Fruit fly (Drosophila melanogaster) whole organism, embryonic: ENCODE measurements around the gene Ilp6.
A peak's percentile ranks its signal among the peaks of the same experiment; 100 is the strongest.

Experiments used
- Atf6 ChIP-seq: fragments of 200-800 bp; sonication (Bioruptor generic); IDR thresholded peaks from 2 replicates; pipeline ENCODE4 v1.3.6; 2022; ENCODE audit warnings: missing biosample characterization, missing genetic modification characterization
- CG10431 ChIP-seq: fragments of 200-800 bp; sonication (Bioruptor generic); optimal IDR thresholded peaks from 3 replicates; lab custom pipeline; 2018; ENCODE audit warnings: missing biosample characterization, mild to moderate bottlenecking, missing genetic modification characterization
- CG1233 ChIP-seq: fragments of 200-800 bp; sonication (Bioruptor generic); optimal IDR thresholded peaks from 4 replicates; lab custom pipeline; 2018; ENCODE audit warnings: missing biosample characterization, mild to moderate bottlenecking, missing genetic modification characterization
- CG13123 ChIP-seq: fragments of 200-800 bp; sonication (Bioruptor generic); optimal IDR thresholded peaks from 2 replicates; lab custom pipeline; 2016; ENCODE audit warnings: missing biosample characterization, missing genetic modification characterization
- CG14014 ChIP-seq: fragments of 200-800 bp; sonication (Bioruptor generic); IDR thresholded peaks from 2 replicates; pipeline ENCODE4 v1.3.6; 2022; ENCODE audit warnings: missing biosample characterization, missing genetic modification characterization
- CG17385 ChIP-seq: fragments of 200-800 bp; sonication (Bioruptor generic); optimal IDR thresholded peaks from 3 replicates; lab custom pipeline; 2018; ENCODE audit warnings: missing biosample characterization, mild to moderate bottlenecking, missing genetic modification characterization
- CG17802 ChIP-seq: fragments of 200-800 bp; sonication (Bioruptor generic); optimal IDR thresholded peaks from 2 replicates; lab custom pipeline; 2018; ENCODE audit warnings: missing biosample characterization, mild to moderate bottlenecking, missing genetic modification characterization, moderate library complexity
- CG18476 ChIP-seq: fragments of 200-800 bp; sonication (Bioruptor generic); optimal IDR thresholded peaks from 2 replicates; lab custom pipeline; 2016; ENCODE audit warnings: missing biosample characterization, mild to moderate bottlenecking, missing genetic modification characterization
- CG2120 ChIP-seq: fragments of 200-800 bp; sonication (Bioruptor generic); optimal IDR thresholded peaks from 3 replicates; lab custom pipeline; 2016; ENCODE audit warnings: missing biosample characterization, missing genetic modification characterization
- CG2202 ChIP-seq: fragments of 200-800 bp; sonication (Bioruptor generic); optimal IDR thresholded peaks from 2 replicates; lab custom pipeline; 2018; ENCODE audit warnings: missing biosample characterization, mild to moderate bottlenecking, missing genetic modification characterization
- CG2875 ChIP-seq: fragments of 200-800 bp; sonication (Bioruptor generic); optimal IDR thresholded peaks from 2 replicates; lab custom pipeline; 2017; ENCODE audit warnings: missing biosample characterization, mild to moderate bottlenecking, missing genetic modification characterization, missing genetic modification reagents
- CG3726 ChIP-seq: fragments of 200-800 bp; sonication (Bioruptor generic); IDR thresholded peaks from 3 replicates; pipeline ENCODE4, ENCODE4 v1.3.6; 2022; ENCODE audit warnings: missing biosample characterization, missing genetic modification characterization
- CG4328 ChIP-seq: fragments of 200-800 bp; sonication (Bioruptor generic); optimal IDR thresholded peaks from 3 replicates; lab custom pipeline; 2017; ENCODE audit warnings: missing biosample characterization, missing genetic modification reagents, missing genetic modification characterization
- CG4404 ChIP-seq: fragments of 200-800 bp; sonication (Bioruptor generic); IDR thresholded peaks from 2 replicates; pipeline ENCODE4 v1.3.6; 2022; ENCODE audit warnings: missing biosample characterization, missing genetic modification characterization
- CG6254 ChIP-seq: fragments of 200-800 bp; sonication (Bioruptor generic); optimal IDR thresholded peaks from 3 replicates; lab custom pipeline; 2017; ENCODE audit warnings: mild to moderate bottlenecking, missing biosample characterization, missing genetic modification reagents, missing genetic modification characterization
- CG6654 ChIP-seq: fragments of 200-800 bp; sonication (Bioruptor generic); optimal IDR thresholded peaks from 2 replicates; lab custom pipeline; 2017; ENCODE audit warnings: missing biosample characterization, mild to moderate bottlenecking, missing genetic modification characterization
- CG6854 ChIP-seq: fragments of 200-800 bp; sonication (Bioruptor generic); optimal IDR thresholded peaks from 3 replicates; lab custom pipeline; 2017; ENCODE audit warnings: missing biosample characterization, mild to moderate bottlenecking, missing genetic modification characterization
- CG9932 ChIP-seq: fragments of 200-800 bp; sonication (Bioruptor generic); IDR thresholded peaks from 2 replicates; pipeline ENCODE4 v1.3.6; 2022; ENCODE audit warnings: missing biosample characterization, missing genetic modification characterization
- Chrac-16 ChIP-seq: fragments of 200-800 bp; sonication (Bioruptor generic); optimal IDR thresholded peaks from 3 replicates; lab custom pipeline; 2016; ENCODE audit warnings: missing biosample characterization, missing genetic modification characterization
- D19A ChIP-seq: fragments of 200-800 bp; optimal IDR thresholded peaks from 3 replicates; lab custom pipeline; 2019; ENCODE audit warnings: missing biosample characterization, mild to moderate bottlenecking, missing genetic modification characterization, moderate library complexity
- Dip2 ChIP-seq: fragments of 200-800 bp; sonication (Bioruptor generic); IDR thresholded peaks from 2 replicates; pipeline ENCODE4 v1.3.6; 2022; ENCODE audit warnings: missing biosample characterization, missing genetic modification characterization
- Doc2 ChIP-seq: fragments of 200-800 bp; sonication (Bioruptor generic); IDR thresholded peaks from 2 replicates; pipeline ENCODE4 v1.3.6; 2022; ENCODE audit warnings: missing biosample characterization, missing genetic modification characterization
- Fer1 ChIP-seq: fragments of 200-800 bp; sonication (Bioruptor generic); optimal IDR thresholded peaks from 2 replicates; lab custom pipeline; 2017; ENCODE audit warnings: missing biosample characterization, mild to moderate bottlenecking, missing genetic modification characterization
- Jarid2 ChIP-seq: fragments of 200-800 bp; sonication (Bioruptor generic); optimal IDR thresholded peaks from 3 replicates; lab custom pipeline; 2017; ENCODE audit warnings: mild to moderate bottlenecking, missing biosample characterization, missing genetic modification reagents, missing genetic modification characterization
- Lhr ChIP-seq: fragments of 200-800 bp; sonication (Bioruptor generic); optimal IDR thresholded peaks from 3 replicates; lab custom pipeline; 2017; ENCODE audit warnings: mild to moderate bottlenecking, missing biosample characterization, missing genetic modification reagents, missing genetic modification characterization
- Neu2 ChIP-seq: fragments of 200-800 bp; sonication (Bioruptor generic); optimal IDR thresholded peaks from 3 replicates; lab custom pipeline; 2016; ENCODE audit warnings: missing biosample characterization, missing genetic modification characterization, borderline replicate concordance
- Nf-YC ChIP-seq: fragments of 200-800 bp; optimal IDR thresholded peaks from 3 replicates; lab custom pipeline; 2019; ENCODE audit warnings: missing biosample characterization, mild to moderate bottlenecking, missing genetic modification characterization, moderate library complexity
- Oaz ChIP-seq: fragments of 200-800 bp; sonication (Bioruptor generic); IDR thresholded peaks from 2 replicates; pipeline ENCODE4 v1.3.6; 2022; ENCODE audit warnings: missing biosample characterization, missing genetic modification characterization
- Side ChIP-seq: fragments of 200-800 bp; sonication (Bioruptor generic); optimal IDR thresholded peaks from 2 replicates; lab custom pipeline; 2016; ENCODE audit warnings: missing biosample characterization, missing genetic modification characterization
- Six4 ChIP-seq: fragments of 200-800 bp; sonication (Bioruptor generic); optimal IDR thresholded peaks from 2 replicates; lab custom pipeline; 2016; ENCODE audit warnings: missing biosample characterization, missing genetic modification characterization
- ems ChIP-seq: fragments of 200-800 bp; sonication (Bioruptor generic); optimal IDR thresholded peaks from 3 replicates; lab custom pipeline; 2016; ENCODE audit warnings: missing biosample characterization, missing genetic modification characterization
- en ChIP-seq: fragments of 200-800 bp; sonication (Bioruptor generic); optimal IDR thresholded peaks from 2 replicates; lab custom pipeline; 2016; ENCODE audit warnings: missing biosample characterization, missing genetic modification characterization
- esg ChIP-seq: fragments of 200-800 bp; sonication (Bioruptor generic); conservative IDR thresholded peaks from 2 replicates; pipeline ENCODE4 v1.3.6; 2022; ENCODE audit warnings: missing biosample characterization, missing genetic modification characterization
- eve ChIP-seq, 2 experiments: fragments of >200 bp; optimal IDR thresholded peaks; 2 replicates each; lab custom pipeline; 2017; ENCODE audit warnings: missing biosample characterization in 2 of 2, missing genetic modification characterization in 2 of 2
- ewg ChIP-seq: fragments of 200-800 bp; sonication (Bioruptor generic); optimal IDR thresholded peaks from 3 replicates; lab custom pipeline; 2017; ENCODE audit warnings: mild to moderate bottlenecking, missing biosample characterization, missing genetic modification reagents, missing genetic modification characterization
- fd96Cb ChIP-seq: fragments of 200-800 bp; sonication (Bioruptor generic); optimal IDR thresholded peaks from 2 replicates; lab custom pipeline; 2018; ENCODE audit warnings: missing biosample characterization, mild to moderate bottlenecking, missing genetic modification characterization, moderate library complexity
- gt ChIP-seq: fragments of 200-800 bp; sonication (Bioruptor generic); IDR thresholded peaks from 2 replicates; pipeline ENCODE4 v1.3.6; 2022; ENCODE audit warnings: missing biosample characterization, missing genetic modification characterization
- hb ChIP-seq: fragments of 200-800 bp; sonication (Bioruptor generic); IDR thresholded peaks from 3 replicates; pipeline ENCODE4 v1.3.6; 2022; ENCODE audit warnings: missing biosample characterization, missing genetic modification characterization; ENCODE audit not compliant: partially characterized antibody
- jumu ChIP-seq: fragments of 200-800 bp; sonication (Bioruptor generic); optimal IDR thresholded peaks from 3 replicates; lab custom pipeline; 2016; ENCODE audit warnings: missing biosample characterization, missing genetic modification characterization
- kni ChIP-seq: fragments of 200-800 bp; sonication (Bioruptor generic); optimal IDR thresholded peaks from 3 replicates; lab custom pipeline; 2017; ENCODE audit warnings: mild to moderate bottlenecking, missing biosample characterization, missing genetic modification reagents, missing genetic modification characterization
- mam ChIP-seq: fragments of 200-800 bp; sonication (Bioruptor generic); optimal IDR thresholded peaks from 3 replicates; lab custom pipeline; 2016; ENCODE audit warnings: missing biosample characterization, missing genetic modification characterization
- nerfin-2 ChIP-seq: fragments of 200-800 bp; sonication (Bioruptor generic); IDR thresholded peaks from 2 replicates; pipeline ENCODE4 v1.3.6; 2022; ENCODE audit warnings: missing biosample characterization, missing genetic modification characterization; ENCODE audit not compliant: partially characterized antibody
- onecut ChIP-seq: fragments of 200-800 bp; sonication (Bioruptor generic); IDR thresholded peaks from 2 replicates; pipeline ENCODE4 v1.3.6; 2022; ENCODE audit warnings: missing biosample characterization, missing genetic modification characterization
- pb ChIP-seq: fragments of 200-800 bp; sonication (Bioruptor generic); optimal IDR thresholded peaks from 3 replicates; lab custom pipeline; 2016; ENCODE audit warnings: missing biosample characterization, missing genetic modification characterization
- rib ChIP-seq: fragments of 200-800 bp; sonication (Bioruptor generic); IDR thresholded peaks from 2 replicates; pipeline ENCODE4 v1.3.6; 2022; ENCODE audit warnings: missing biosample characterization, missing genetic modification characterization
- ro ChIP-seq: fragments of 200-800 bp; sonication (Bioruptor generic); IDR thresholded peaks from 2 replicates; pipeline ENCODE4 v1.3.6; 2022; ENCODE audit warnings: missing biosample characterization, missing genetic modification characterization
- row ChIP-seq: fragments of 200-800 bp; sonication (Bioruptor generic); IDR thresholded peaks from 3 replicates; pipeline ENCODE4 v1.3.6; 2022; ENCODE audit warnings: missing biosample characterization, missing genetic modification characterization
- slp2 ChIP-seq: fragments of 200-800 bp; sonication (Bioruptor generic); optimal IDR thresholded peaks from 2 replicates; lab custom pipeline; 2016; ENCODE audit warnings: missing biosample characterization, missing genetic modification characterization
- ttk ChIP-seq: fragments of 200-800 bp; sonication (Bioruptor generic); IDR thresholded peaks from 2 replicates; pipeline ENCODE4 v2.1.2; 2022; ENCODE audit warnings: missing biosample characterization, missing genetic modification characterization

Ilp6 gene

dm6 chrX:2296230-2297044 is 38.0 kb downstream of the Ilp6 start (continued):
- TF ChIP-seq CG2202 (tag; lab: Kevin White, UChicago) (peak; percentile 86), CG18476 (GFP tag; lab: Kevin White, UChicago) (peak; percentile 90), CG14014 (GFP tag; lab: Robert Waterston, UW) (peak; percentile 72), Six4 (GFP tag; lab: Kevin White, UChicago) (peak; percentile 93), CG9932 (GFP tag; lab: Robert Waterston, UW) (peak; percentile 73), esg (GFP tag; lab: Robert Waterston, UW) (peak; percentile 82), gt (GFP tag; lab: Robert Waterston, UW) (peak; percentile 54), CG1233 (GFP tag; lab: Kevin White, UChicago) (peak; percentile 91), kni (GFP tag; lab: Kevin White, UChicago) (peak; percentile 83), nerfin-2 (GFP tag; lab: Robert Waterston, UW) (no peak; the same call in 1 of the 2 replicates), CG10431 (GFP tag; lab: Kevin White, UChicago) (peak; percentile 86), Side (GFP tag; lab: Kevin White, UChicago) (peak; percentile 97), Jarid2 (peak; percentile 78), Nf-YC (peak; percentile 84), CG2120 (GFP tag; lab: Kevin White, UChicago) (peak; percentile 94), eve (GFP tag; optimal IDR thresholded peaks at IDR 0.05; lab: Kevin White, UChicago) (peak; percentile 33 to 99), D19A (tag; lab: Kevin White, UChicago) (peak; percentile 91), fd96Cb (tag; lab: Kevin White, UChicago) (peak; percentile 94), onecut (GFP tag; lab: Robert Waterston, UW) (peak; percentile 90), ro (GFP tag; lab: Robert Waterston, UW) (0 out of 2 replicates have a peak, but pooled peaks have one; percentile 32), CG6854 (GFP tag; lab: Kevin White, UChicago) (peak; percentile 91), Atf6 (peak; percentile 87), slp2 (GFP tag; lab: Kevin White, UChicago) (peak; percentile 95), ttk (GFP tag; lab: Robert Waterston, UW) (peak; percentile 64), hb (GFP tag; lab: Robert Waterston, UW) (no peak), ems (peak; percentile 94), CG13123 (GFP tag; lab: Kevin White, UChicago) (peak; percentile 83), Neu2 (peak; percentile 85), CG17385 (GFP tag; lab: Kevin White, UChicago) (peak; percentile 91), jumu (peak; percentile 96), en (GFP tag; lab: Kevin White, UChicago) (peak; percentile 92), Fer1 (GFP tag; lab: Kevin White, UChicago) (peak; percentile 94), CG6654 (GFP tag; lab: Kevin White, UChicago) (peak; percentile 85), Doc2 (GFP tag; lab: Robert Waterston, UW) (peak; percentile 55; the same call in 1 of the 2 replicates), CG4328 (GFP tag; lab: Kevin White, UChicago) (peak; percentile 87), CG6254 (GFP tag; lab: Kevin White, UChicago) (peak; percentile 83), mam (peak; percentile 93), ewg (GFP tag; lab: Kevin White, UChicago) (peak; percentile 87), rib (no peak), row (peak; percentile 94), CG17802 (tag; lab: Kevin White, UChicago) (peak; percentile 68), CG4404 (peak; percentile 86), Chrac-16 (GFP tag; lab: Kevin White, UChicago) (peak; percentile 92), Dip2 (GFP tag; lab: Robert Waterston, UW) (peak; percentile 44; the same call in 1 of the 2 replicates), CG3726 (GFP tag; lab: Robert Waterston, UW) (no peak; the same call in 2 of the 3 replicates), Oaz (peak; percentile 51), Lhr (GFP tag; lab: Kevin White, UChicago) (peak; percentile 89), CG2875 (GFP tag; lab: Kevin White, UChicago) (peak; percentile 94), pb (GFP tag; lab: Kevin White, UChicago) (peak; percentile 95)
